Worm (Caenorhabditis elegans): ENCODE measurements around the gene gyg-1.
A peak's percentile ranks its signal among the peaks of the same experiment; 100 is the strongest.

The gyg-1 gene

DNA sequence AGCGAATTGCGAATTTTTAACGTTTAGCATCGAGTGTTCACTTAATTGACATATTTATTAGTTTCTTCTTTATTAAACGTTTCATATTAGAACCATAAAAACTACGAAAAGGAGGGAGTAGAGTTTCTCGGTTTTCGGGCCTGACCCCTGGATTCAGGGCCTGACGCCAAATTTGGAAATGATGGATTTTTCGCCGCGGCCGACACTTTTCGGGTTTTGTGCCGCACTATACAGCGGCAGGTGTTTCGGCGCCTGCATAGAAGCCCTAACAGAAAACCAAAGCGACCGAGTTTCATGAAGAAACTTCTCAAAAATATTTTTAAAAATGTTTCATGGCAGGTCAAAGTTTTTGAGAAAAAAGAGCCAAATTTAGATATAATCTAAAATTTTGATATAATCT, 37.1 kb upstream of the gyg-1 start:
- TF ChIP-seq snpc-4 (GFP tag; optimal IDR thresholded peaks at IDR 0.05) (peak; percentile 18), snpc-4 (tag; optimal IDR thresholded peaks at IDR 0.05) (peak in 2 of 4 experiments; percentile 64 to 78), C17E4.6 (GFP tag; IDR thresholded peaks at IDR 0.05) (no peak)

DNA sequence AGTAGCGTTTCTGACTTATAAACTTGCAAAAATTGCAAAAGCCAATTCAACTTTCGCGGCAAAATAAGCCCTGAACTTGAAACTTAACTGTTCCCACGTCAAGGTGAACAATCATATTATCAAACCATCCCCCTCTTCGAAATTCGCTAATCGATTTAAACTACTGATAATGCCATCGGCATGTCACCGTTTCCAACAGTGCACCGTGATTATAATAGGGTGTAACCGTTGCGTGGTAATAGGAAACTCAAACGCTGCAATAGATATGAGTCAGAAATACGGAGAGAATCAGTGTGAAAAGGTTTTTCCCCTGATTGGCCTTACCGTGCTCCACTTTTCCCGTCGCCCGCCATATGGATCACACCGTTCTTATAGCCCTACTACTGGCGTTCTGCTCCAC, 36.5 kb upstream of the gyg-1 start:
- TF ChIP-seq F39B2.1 (GFP tag; IDR thresholded peaks at IDR 0.05), result no peak
- TF ChIP-seq D2030.7 (GFP tag; IDR thresholded peaks at IDR 0.05), result no peak
- TF ChIP-seq snpc-4 (GFP tag; optimal IDR thresholded peaks at IDR 0.05), result no peak
- no peak for TF ChIP-seq snpc-4 (tag; optimal IDR thresholded peaks at IDR 0.05)
- TF ChIP-seq ets-4 (GFP tag; optimal IDR thresholded peaks at IDR 0.05), result peak; percentile 57
- peak; percentile 63; the same call in 1 of the 2 replicates for TF ChIP-seq dox-1 (GFP tag; IDR thresholded peaks at IDR 0.05)
- TF ChIP-seq let-607 (tag; optimal IDR thresholded peaks at IDR 0.05), result peak; percentile 22 to 56
- TF ChIP-seq egl-44 (GFP tag; IDR thresholded peaks at IDR 0.05), result no peak
- TF ChIP-seq let-526 (GFP tag; IDR thresholded peaks at IDR 0.05), result no peak
- TF ChIP-seq T07F8.4 (tag; optimal IDR thresholded peaks at IDR 0.05), result no peak
- TF ChIP-seq bed-1 (GFP tag; IDR thresholded peaks at IDR 0.05), result no peak
- no peak for TF ChIP-seq cebp-1 (GFP tag; IDR thresholded peaks at IDR 0.05)
- peak; percentile 7 for TF ChIP-seq cebp-1 (tag; optimal IDR thresholded peaks at IDR 0.05)
- no peak for TF ChIP-seq Y67H2A.10 (GFP tag; conservative IDR thresholded peaks at IDR 0.05)
- peak; percentile 93 for TF ChIP-seq nhr-80 (tag; optimal IDR thresholded peaks at IDR 0.05)
- no peak for TF ChIP-seq dpl-1 (GFP tag; optimal IDR thresholded peaks at IDR 0.05)

DNA sequence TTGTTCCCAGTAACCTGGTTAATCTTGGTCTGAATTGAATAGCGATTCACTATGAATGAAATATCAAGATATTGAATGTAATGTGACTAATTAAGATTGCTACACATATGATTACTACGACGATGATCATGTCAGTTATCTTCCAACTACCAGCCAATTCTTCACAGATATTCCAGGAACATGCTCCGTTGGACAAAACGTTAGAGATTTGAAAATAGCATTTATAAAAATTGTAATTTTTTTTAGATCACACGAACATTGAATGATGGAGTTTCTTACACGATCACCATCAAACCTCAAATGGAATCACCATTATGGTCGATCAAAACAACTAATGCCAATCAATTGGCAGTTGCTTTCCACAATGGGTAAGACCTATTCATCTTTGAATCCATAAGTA, 34.4 kb upstream of the gyg-1 start:
- TF ChIP-seq pbrm-1 (GFP tag; IDR thresholded peaks at IDR 0.05), result no peak
- TF ChIP-seq zfh-2 (GFP tag; conservative IDR thresholded peaks at IDR 0.05), result no peak
- no peak for TF ChIP-seq mel-28 (tag; optimal IDR thresholded peaks at IDR 0.05; ENCODE audit: borderline replicate concordance)
- TF ChIP-seq lir-1 (GFP tag; conservative IDR thresholded peaks at IDR 0.05), result no peak
- TF ChIP-seq D2030.7 (GFP tag; IDR thresholded peaks at IDR 0.05), result no peak
- no peak for TF ChIP-seq him-1 (tag; optimal IDR thresholded peaks at IDR 0.05)
- TF ChIP-seq snpc-3.4 (tag; optimal IDR thresholded peaks at IDR 0.05), result no peak

DNA sequence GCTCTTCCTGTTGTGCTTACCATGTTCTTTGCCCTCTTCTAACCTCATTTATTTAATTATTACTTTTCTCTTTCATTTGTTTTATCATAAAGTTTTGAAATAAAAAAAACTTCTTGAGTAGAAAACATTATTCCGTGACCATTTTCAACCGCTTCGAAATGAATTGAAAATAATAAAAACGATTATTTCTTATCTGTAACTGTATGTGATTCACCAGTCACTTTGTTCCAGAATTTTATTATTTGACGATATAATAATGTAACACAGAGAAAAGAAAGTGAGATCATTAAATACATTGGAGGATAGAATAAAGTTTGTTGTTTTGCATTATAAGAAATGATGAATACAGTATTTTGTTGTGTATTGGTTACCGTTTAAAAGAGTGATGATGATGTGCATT, 32.4 kb upstream of the gyg-1 start:
- TF ChIP-seq nhr-80 (tag; optimal IDR thresholded peaks at IDR 0.05) (peak; percentile 34), cebp-1 (GFP tag; IDR thresholded peaks at IDR 0.05) (no peak), cebp-1 (tag; optimal IDR thresholded peaks at IDR 0.05) (peak; percentile 8), nhr-90 (tag; optimal IDR thresholded peaks at IDR 0.05) (no peak)

DNA sequence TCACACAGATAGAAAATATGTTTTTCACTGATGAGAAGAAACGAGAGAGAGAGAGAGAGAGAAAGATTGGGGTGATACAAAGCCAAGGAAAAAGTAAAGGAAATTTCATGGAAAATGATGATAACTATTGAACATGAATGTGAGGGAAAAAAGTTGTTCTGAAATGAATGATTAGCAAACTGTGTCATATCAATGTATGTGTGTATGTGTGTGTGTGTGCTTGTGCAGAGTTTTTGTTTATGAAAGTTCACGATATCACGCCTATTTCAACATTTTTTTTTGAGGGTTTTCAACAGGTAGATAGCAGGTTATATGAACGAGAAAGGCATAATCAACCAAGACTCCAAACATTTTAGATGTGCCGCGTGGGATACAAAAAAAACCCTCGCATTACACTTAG, 30.9 kb upstream of the gyg-1 start:
- no peak for TF ChIP-seq Y56A3A.18 (GFP tag; IDR thresholded peaks at IDR 0.05)
- no peak for TF ChIP-seq F57C9.4 (tag; optimal IDR thresholded peaks at IDR 0.05)
- no peak for TF ChIP-seq sea-2 (GFP tag; IDR thresholded peaks at IDR 0.05)
- TF ChIP-seq nhr-120 (GFP tag; IDR thresholded peaks at IDR 0.05), result no peak
- no peak for TF ChIP-seq F23B12.7 (tag; optimal IDR thresholded peaks at IDR 0.05; ENCODE audit: insufficient read depth)
- peak; percentile 67 for TF ChIP-seq nhr-80 (tag; optimal IDR thresholded peaks at IDR 0.05)
- TF ChIP-seq Y53F4B.3 (GFP tag; IDR thresholded peaks at IDR 0.05), result no peak
- TF ChIP-seq hsf-1 (GFP tag; IDR thresholded peaks at IDR 0.05), result 0 out of 2 replicates have a peak, but pooled peaks have one; percentile 17

DNA sequence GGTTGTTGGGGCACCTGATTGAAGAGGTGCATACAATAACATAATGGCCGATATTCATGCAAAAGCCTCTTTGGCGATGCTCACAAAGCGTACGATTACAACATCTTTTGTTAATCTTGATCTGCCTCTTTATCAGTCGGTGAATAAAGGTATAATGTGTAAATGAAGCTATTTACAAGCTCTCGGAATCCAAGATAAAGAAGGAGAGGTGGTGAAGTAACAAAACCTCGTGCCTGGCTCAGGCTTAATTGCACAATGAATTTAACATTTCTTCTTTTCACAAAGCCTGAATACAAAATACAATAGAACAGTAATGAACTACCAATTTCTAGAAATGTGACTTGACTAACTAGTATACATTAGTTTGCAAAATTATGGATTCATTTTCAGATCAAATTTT, 30.2 kb upstream of the gyg-1 start:
- TF ChIP-seq K11D2.4 (GFP tag; IDR thresholded peaks at IDR 0.05) (no peak), dpl-1 (GFP tag; optimal IDR thresholded peaks at IDR 0.05) (no peak), madf-3 (GFP tag; IDR thresholded peaks at IDR 0.05) (no peak), lin-40 (tag; optimal IDR thresholded peaks at IDR 0.05) (no peak), akir-1 (GFP tag; optimal IDR thresholded peaks at IDR 0.05) (no peak), ceh-27 (GFP tag; optimal IDR thresholded peaks at IDR 0.05) (no peak), T07F8.4 (tag; optimal IDR thresholded peaks at IDR 0.05) (no peak), B0336.3 (GFP tag; IDR thresholded peaks at IDR 0.05) (no peak), egl-44 (GFP tag; IDR thresholded peaks at IDR 0.05) (no peak), attf-5 (GFP tag; optimal IDR thresholded peaks at IDR 0.05) (no peak), F37B4.10 (GFP tag; IDR thresholded peaks at IDR 0.05) (no peak), mel-28 (tag; optimal IDR thresholded peaks at IDR 0.05; ENCODE audit: borderline replicate concordance) (no peak), madf-6 (GFP tag; IDR thresholded peaks at IDR 0.05) (no peak), Y53G8AR.9 (GFP tag; conservative IDR thresholded peaks at IDR 0.05) (no peak)
